Worm (Caenorhabditis elegans): Measurements from ENCODE around the gene abt-4.

- TF ChIP-seq fax-1 (tag; optimal IDR thresholded peaks at IDR 0.05) (no peak), tbx-2 (tag; optimal IDR thresholded peaks at IDR 0.05) (no peak), unc-55 (GFP tag; optimal IDR thresholded peaks at IDR 0.05) (no peak)
Measured at ce11 chrV:356959-357702, 26.6 kb upstream of the abt-4 start.
